Worm (Caenorhabditis elegans): ENCODE measurements around the gene K07F5.8.

K07F5.8 gene

DNA sequence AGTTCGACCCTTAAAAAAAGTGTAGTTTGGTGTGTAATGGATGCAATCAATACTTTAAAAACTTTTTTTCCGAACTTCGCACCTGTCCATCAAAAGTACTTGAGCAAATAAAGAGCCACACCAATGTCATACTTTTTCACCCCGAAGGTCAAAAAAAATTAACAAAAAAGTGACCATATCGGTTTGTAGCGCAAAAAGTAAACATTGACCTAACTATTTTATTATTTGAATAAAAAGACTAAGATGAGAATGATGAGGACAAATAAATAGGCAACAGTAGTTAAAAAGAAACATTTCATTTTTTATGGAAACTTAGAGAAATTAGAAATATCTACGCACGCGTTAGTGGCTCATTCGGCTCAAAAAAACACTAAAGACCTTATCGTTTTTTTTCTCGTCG is 19.8 kb upstream of the K07F5.8 start:
- TF ChIP-seq aha-1 (tag) (no peak), F44E2.7 (GFP tag; IDR thresholded peaks at IDR 0.05) (no peak), fkh-10 (GFP tag; optimal IDR thresholded peaks at IDR 0.05) (no peak), ceh-20 (GFP tag; IDR thresholded peaks at IDR 0.05) (no peak), cey-2 (tag; optimal IDR thresholded peaks at IDR 0.05; ENCODE audit: borderline replicate concordance, insufficient read depth) (no peak), mxl-3 (GFP tag; optimal IDR thresholded peaks at IDR 0.05) (no peak), hif-1 (tag; optimal IDR thresholded peaks at IDR 0.05) (no peak), lin-13 (GFP tag; optimal IDR thresholded peaks at IDR 0.05) (no peak), unc-39 (tag; optimal IDR thresholded peaks at IDR 0.05) (no peak), egl-43 (GFP tag; IDR thresholded peaks at IDR 0.05) (no peak), ZK546.5 (tag; optimal IDR thresholded peaks at IDR 0.05) (no peak)

DNA sequence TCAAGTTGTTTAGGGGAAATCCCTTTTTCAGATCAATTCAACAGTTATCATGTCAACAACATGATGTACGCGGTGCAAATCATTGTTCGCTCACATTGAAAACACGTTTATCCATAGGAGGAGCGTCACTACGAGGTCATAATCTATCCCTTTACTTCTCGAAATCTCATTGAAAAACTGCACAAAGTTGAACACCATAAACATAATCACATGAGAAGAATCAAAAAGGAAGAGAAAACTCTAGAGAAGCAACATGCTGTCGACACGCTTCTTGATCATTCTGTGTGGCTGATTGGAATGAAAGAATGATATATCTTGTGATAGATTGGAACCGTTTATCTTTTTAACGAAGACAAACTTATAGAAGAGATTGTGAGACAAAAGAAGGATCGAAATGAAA is 18.4 kb upstream of the K07F5.8 start:
- TF ChIP-seq hlh-11 (tag; optimal IDR thresholded peaks at IDR 0.05) (peak; percentile 90), Y48G9A.11 (GFP tag; IDR thresholded peaks at IDR 0.05) (no peak), daf-16 (GFP tag; optimal IDR thresholded peaks at IDR 0.05) (no peak), daf-16 (tag; optimal IDR thresholded peaks at IDR 0.05) (no peak), mdt-29 (GFP tag; IDR thresholded peaks at IDR 0.05) (peak; percentile 90), T20F7.1 (GFP tag; optimal IDR thresholded peaks at IDR 0.05) (peak; percentile 29), tra-1 (GFP tag; IDR thresholded peaks at IDR 0.05) (peak; percentile 24; the same call in 1 of the 2 replicates), mep-1 (tag; optimal IDR thresholded peaks at IDR 0.05) (peak; percentile 59), mes-2 (tag; optimal IDR thresholded peaks at IDR 0.05; ENCODE audit: poor library complexity, severe bottlenecking) (peak; percentile 41), mxl-2 (GFP tag; conservative IDR thresholded peaks at IDR 0.05) (no peak), fkh-10 (GFP tag; optimal IDR thresholded peaks at IDR 0.05) (no peak), nhr-6 (tag; optimal IDR thresholded peaks at IDR 0.05) (no peak), duxl-1 (tag; optimal IDR thresholded peaks at IDR 0.05; ENCODE audit: poor library complexity) (peak; percentile 9), nhr-28 (tag; optimal IDR thresholded peaks at IDR 0.05) (peak; percentile 92), mdl-1 (tag; optimal IDR thresholded peaks at IDR 0.05) (peak in 1 of 2 experiments; percentile 72), set-16 (GFP tag; IDR thresholded peaks at IDR 0.05) (no peak), dve-1 (tag; optimal IDR thresholded peaks at IDR 0.05; ENCODE audit: insufficient read depth) (peak; percentile 6), jun-1 (tag; optimal IDR thresholded peaks at IDR 0.05) (no peak), lsy-2 (tag; optimal IDR thresholded peaks at IDR 0.05) (peak; percentile 5 to 79), F37D6.2 (tag; optimal IDR thresholded peaks at IDR 0.05) (no peak), nhr-77 (tag; optimal IDR thresholded peaks at IDR 0.05) (peak; percentile 12), aha-1 (tag) (peak; percentile 92), lin-15B (tag; optimal IDR thresholded peaks at IDR 0.05) (no peak), gei-8 (GFP tag; optimal IDR thresholded peaks at IDR 0.05) (peak; percentile 75), dpl-1 (GFP tag; optimal IDR thresholded peaks at IDR 0.05) (peak; percentile 49), nhr-10 (tag; optimal IDR thresholded peaks at IDR 0.05) (peak; percentile 14), mxl-3 (GFP tag; optimal IDR thresholded peaks at IDR 0.05) (peak; percentile 86), ceh-28 (tag; optimal IDR thresholded peaks at IDR 0.05) (no peak), skn-1 (tag; optimal IDR thresholded peaks at IDR 0.05) (no peak), ceh-62 (tag; optimal IDR thresholded peaks at IDR 0.05) (no peak), Y75B8A.6 (GFP tag; IDR thresholded peaks at IDR 0.05) (no peak), hlh-30 (tag; optimal IDR thresholded peaks at IDR 0.05; ENCODE audit: insufficient read depth) (peak; percentile 93), ceh-20 (GFP tag; IDR thresholded peaks at IDR 0.05) (peak; percentile 58; the same call in 1 of the 2 replicates), unc-62 (GFP tag; optimal IDR thresholded peaks at IDR 0.05 in 1 of 2) (peak in 1 of 2 experiments; percentile 98), unc-62 (tag; optimal IDR thresholded peaks at IDR 0.05) (no peak), nhr-48 (tag; optimal IDR thresholded peaks at IDR 0.05) (peak; percentile 98), F26F4.8 (GFP tag; conservative IDR thresholded peaks at IDR 0.05) (no peak), cey-2 (tag; optimal IDR thresholded peaks at IDR 0.05; ENCODE audit: borderline replicate concordance, insufficient read depth) (peak; percentile 94), nhr-25 (tag; optimal IDR thresholded peaks at IDR 0.05; ENCODE audit: borderline replicate concordance, insufficient read depth) (peak; percentile 49), dmd-6 (GFP tag; IDR thresholded peaks at IDR 0.05) (peak; percentile 79), F49E8.2 (tag; optimal IDR thresholded peaks at IDR 0.05; ENCODE audit: borderline replicate concordance) (no peak), nhr-11 (tag; optimal IDR thresholded peaks at IDR 0.05) (peak; percentile 58), daf-19 (GFP tag; conservative IDR thresholded peaks at IDR 0.05) (no peak)
